Worm (Caenorhabditis elegans): Measurements from ENCODE around the gene R11E3.19.

R11E3.19 gene

ce11 chrIV:4763844-4764243, 12.1 kb downstream of the R11E3.19 start, which contains the start of gene Y17G9B.2:
Gene Y17G9B.2 (plus strand): TSS chrIV:4764144.
- TF ChIP-seq klf-2 (GFP tag; conservative IDR thresholded peaks at IDR 0.05) (no peak), ztf-23 (GFP tag; IDR thresholded peaks at IDR 0.05) (no peak), ztf-29 (GFP tag; IDR thresholded peaks at IDR 0.05) (no peak), med-1 (GFP tag; optimal IDR thresholded peaks at IDR 0.05; ENCODE audit: insufficient read depth) (no peak), tab-1 (GFP tag; IDR thresholded peaks at IDR 0.05) (no peak), flt-1 (GFP tag; IDR thresholded peaks at IDR 0.05) (no peak), T22C8.4 (GFP tag; IDR thresholded peaks at IDR 0.05) (no peak), ref-1 (GFP tag; conservative IDR thresholded peaks at IDR 0.05) (no peak), cog-1 (tag; optimal IDR thresholded peaks at IDR 0.05) (no peak)

- TF ChIP-seq klf-2 (GFP tag; conservative IDR thresholded peaks at IDR 0.05) (no peak), ztf-23 (GFP tag; IDR thresholded peaks at IDR 0.05) (no peak), tab-1 (GFP tag; IDR thresholded peaks at IDR 0.05) (no peak), med-1 (GFP tag; optimal IDR thresholded peaks at IDR 0.05; ENCODE audit: insufficient read depth) (no peak), flt-1 (GFP tag; IDR thresholded peaks at IDR 0.05) (no peak), ref-1 (GFP tag; conservative IDR thresholded peaks at IDR 0.05) (no peak), cog-1 (tag; optimal IDR thresholded peaks at IDR 0.05) (no peak), T22C8.4 (GFP tag; IDR thresholded peaks at IDR 0.05) (no peak), ztf-29 (GFP tag; IDR thresholded peaks at IDR 0.05) (no peak)
Measured at ce11 chrIV:4760378-4761084, 15.4 kb downstream of the R11E3.19 start, which contains the start of the genes memi-1 and cyp-31A3. Gene memi-1 (minus strand): TSS chrIV:4760428. Gene cyp-31A3 (plus strand): TSS chrIV:4761049.

- TF ChIP-seq cog-1 (tag; optimal IDR thresholded peaks at IDR 0.05) (no peak), flt-1 (GFP tag; IDR thresholded peaks at IDR 0.05) (no peak), med-1 (GFP tag; optimal IDR thresholded peaks at IDR 0.05; ENCODE audit: insufficient read depth) (no peak), klf-2 (GFP tag; conservative IDR thresholded peaks at IDR 0.05) (no peak), tab-1 (GFP tag; IDR thresholded peaks at IDR 0.05) (no peak), ref-1 (GFP tag; conservative IDR thresholded peaks at IDR 0.05) (no peak), ztf-23 (GFP tag; IDR thresholded peaks at IDR 0.05) (no peak), T22C8.4 (GFP tag; IDR thresholded peaks at IDR 0.05) (no peak), ztf-29 (GFP tag; IDR thresholded peaks at IDR 0.05) (no peak)
Measured at ce11 chrIV:4758659-4759058, 17.2 kb downstream of the R11E3.19 start, which contains the start of gene Y17G9B.8. Gene Y17G9B.8 (minus strand): TSS chrIV:4758840.

- TF ChIP-seq ref-1 (GFP tag; conservative IDR thresholded peaks at IDR 0.05) = no peak
- no peak for TF ChIP-seq klf-2 (GFP tag; conservative IDR thresholded peaks at IDR 0.05)
- TF ChIP-seq ztf-23 (GFP tag; IDR thresholded peaks at IDR 0.05) = no peak
- TF ChIP-seq tab-1 (GFP tag; IDR thresholded peaks at IDR 0.05) = no peak
- no peak for TF ChIP-seq flt-1 (GFP tag; IDR thresholded peaks at IDR 0.05)
- no peak for TF ChIP-seq ztf-29 (GFP tag; IDR thresholded peaks at IDR 0.05)
- no peak for TF ChIP-seq cog-1 (tag; optimal IDR thresholded peaks at IDR 0.05)
- no peak for TF ChIP-seq med-1 (GFP tag; optimal IDR thresholded peaks at IDR 0.05; ENCODE audit: insufficient read depth)
- no peak for TF ChIP-seq T22C8.4 (GFP tag; IDR thresholded peaks at IDR 0.05)
Measured at ce11 chrIV:4755929-4756655, 19.8 kb downstream of the R11E3.19 start, which contains the start of the genes fbxb-77 and Y17G9B.11. Gene fbxb-77 (minus strand): TSS chrIV:4756157. Gene Y17G9B.11 (plus strand): TSS chrIV:4756605.

ce11 chrIV:4751814-4752213, 24.1 kb downstream of the R11E3.19 start, which contains the start of gene Y17G9B.4:
Gene Y17G9B.4 (plus strand): TSS chrIV:4752119.
- TF ChIP-seq med-1 (GFP tag; optimal IDR thresholded peaks at IDR 0.05; ENCODE audit: insufficient read depth) (no peak), tab-1 (GFP tag; IDR thresholded peaks at IDR 0.05) (no peak), ztf-23 (GFP tag; IDR thresholded peaks at IDR 0.05) (no peak), ztf-29 (GFP tag; IDR thresholded peaks at IDR 0.05) (no peak), klf-2 (GFP tag; conservative IDR thresholded peaks at IDR 0.05) (no peak), cog-1 (tag; optimal IDR thresholded peaks at IDR 0.05) (no peak)

- TF ChIP-seq ztf-29 (GFP tag; IDR thresholded peaks at IDR 0.05) = peak; percentile 85
- peak; percentile 94 for TF ChIP-seq flt-1 (GFP tag; IDR thresholded peaks at IDR 0.05)
- TF ChIP-seq cog-1 (tag; optimal IDR thresholded peaks at IDR 0.05) = peak; percentile 99
- peak; percentile 75 for TF ChIP-seq T22C8.4 (GFP tag; IDR thresholded peaks at IDR 0.05)
- peak; percentile 58; the same call in 1 of the 2 replicates for TF ChIP-seq tab-1 (GFP tag; IDR thresholded peaks at IDR 0.05)
- TF ChIP-seq med-1 (GFP tag; optimal IDR thresholded peaks at IDR 0.05; ENCODE audit: insufficient read depth) = peak; percentile 36
- TF ChIP-seq klf-2 (GFP tag; conservative IDR thresholded peaks at IDR 0.05) = peak; percentile 41; the same call in 1 of the 2 replicates
- 0 out of 2 replicates have a peak, but pooled peaks have one; percentile 31 for TF ChIP-seq ref-1 (GFP tag; conservative IDR thresholded peaks at IDR 0.05)
- TF ChIP-seq ztf-23 (GFP tag; IDR thresholded peaks at IDR 0.05) = peak; percentile 95
Measured at ce11 chrIV:4749728-4750278, 26.1 kb downstream of the R11E3.19 start, which contains the start of the genes rpl-20 and Y17G9B.5. Gene rpl-20 (minus strand): TSS chrIV:4749778. Gene Y17G9B.5 (plus strand): TSS chrIV:4750240.

ce11 chrIV:4749155-4749554, 26.7 kb downstream of the R11E3.19 start:
- TF ChIP-seq flt-1 (GFP tag; IDR thresholded peaks at IDR 0.05) = peak; percentile 56; the same call in 1 of the 2 replicates
- no peak for TF ChIP-seq med-1 (GFP tag; optimal IDR thresholded peaks at IDR 0.05; ENCODE audit: insufficient read depth)
- no peak for TF ChIP-seq klf-2 (GFP tag; conservative IDR thresholded peaks at IDR 0.05)
- 0 out of 2 replicates have a peak, but pooled peaks have one; percentile 30 for TF ChIP-seq ztf-23 (GFP tag; IDR thresholded peaks at IDR 0.05)
- TF ChIP-seq T22C8.4 (GFP tag; IDR thresholded peaks at IDR 0.05) = no peak
- no peak for TF ChIP-seq tab-1 (GFP tag; IDR thresholded peaks at IDR 0.05)
- no peak for TF ChIP-seq ztf-29 (GFP tag; IDR thresholded peaks at IDR 0.05)

ce11 chrIV:4748408-4749105, 27.3 kb downstream of the R11E3.19 start, which contains the start of gene cyc-2.1:
Gene cyc-2.1 (minus strand): TSS chrIV:4749012.
- TF ChIP-seq ztf-23 (GFP tag; IDR thresholded peaks at IDR 0.05) (0 out of 2 replicates have a peak, but pooled peaks have one; percentile 46), tab-1 (GFP tag; IDR thresholded peaks at IDR 0.05) (no peak), cog-1 (tag; optimal IDR thresholded peaks at IDR 0.05) (no peak), klf-2 (GFP tag; conservative IDR thresholded peaks at IDR 0.05) (no peak), flt-1 (GFP tag; IDR thresholded peaks at IDR 0.05) (0 out of 2 replicates have a peak, but pooled peaks have one; percentile 58)

Data from whole organism, midembryonic.